Fruit fly (Drosophila melanogaster): ENCODE data around the gene Pkcdelta.

Gene Pkcdelta

DNA sequence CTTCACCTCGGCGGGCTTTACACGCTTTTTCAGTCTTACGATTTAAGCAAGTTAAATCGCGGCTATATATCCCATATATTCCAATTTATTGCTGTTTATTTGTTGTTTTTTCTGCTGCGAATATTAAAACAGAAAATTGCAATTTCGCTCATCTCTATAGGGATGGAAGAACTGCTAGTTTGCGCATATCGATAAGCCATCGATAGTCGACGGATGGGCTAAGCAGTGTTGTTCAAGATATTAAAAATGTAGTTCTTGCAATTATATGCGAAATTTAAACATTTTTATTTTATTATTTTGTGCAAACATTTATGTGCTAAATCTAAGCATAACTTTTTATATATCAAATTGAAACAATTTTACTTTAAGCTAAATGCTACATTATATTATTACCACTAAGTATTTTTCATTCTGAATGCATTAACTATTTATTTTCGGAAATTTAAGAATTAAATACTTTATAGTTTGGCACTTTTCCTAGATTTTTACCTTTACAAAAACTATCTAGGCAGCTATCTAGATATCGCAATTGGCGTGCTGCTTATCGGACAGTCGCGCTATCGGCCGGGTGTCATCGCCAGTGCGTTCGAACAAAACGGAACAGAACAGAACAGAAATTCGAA, 31.0 kb downstream of the Pkcdelta start, which contains the start of the genes Rab40 and CG42258 (continued):
- TF ChIP-seq wor (GFP tag; IDR thresholded peaks at IDR 0.05) (no peak; the same call in 1 of the 2 replicates), CG16863 (GFP tag; optimal IDR thresholded peaks at IDR 0.05) (peak; percentile 24), wdn (GFP tag; IDR thresholded peaks at IDR 0.05) (no peak), jing (GFP tag; optimal IDR thresholded peaks at IDR 0.05) (no peak), ara (GFP tag; IDR thresholded peaks at IDR 0.05) (no peak), BtbVII (GFP tag; optimal IDR thresholded peaks at IDR 0.05) (peak; percentile 5), ash1 (GFP tag; optimal IDR thresholded peaks at IDR 0.05) (no peak), Drgx (GFP tag; IDR thresholded peaks at IDR 0.05) (no peak), bbx (GFP tag; IDR thresholded peaks at IDR 0.05; ENCODE audit: partially characterized antibody) (peak; percentile 47), HmgZ (tag; optimal IDR thresholded peaks at IDR 0.05) (no peak), CG6765 (GFP tag; optimal IDR thresholded peaks at IDR 0.05) (no peak), p53 (GFP tag; optimal IDR thresholded peaks at IDR 0.05) (no peak), Dref (GFP tag; IDR thresholded peaks at IDR 0.05) (peak; percentile 65), unpg (GFP tag; optimal IDR thresholded peaks at IDR 0.05) (no peak), CG1602 (GFP tag; optimal IDR thresholded peaks at IDR 0.05) (peak; percentile 16), Ada2b (GFP tag; IDR thresholded peaks at IDR 0.05) (no peak), CG9932 (GFP tag; IDR thresholded peaks at IDR 0.05) (peak; percentile 72), CG14667 (GFP tag; IDR thresholded peaks at IDR 0.05) (no peak), CG4424 (GFP tag; optimal IDR thresholded peaks at IDR 0.05) (peak; percentile 61), CG17802 (tag; optimal IDR thresholded peaks at IDR 0.05) (no peak), Taf1 (GFP tag; IDR thresholded peaks at IDR 0.05) (no peak), hbn (GFP tag; IDR thresholded peaks at IDR 0.05; ENCODE audit: partially characterized antibody) (peak; percentile 56), CG10366 (GFP tag; IDR thresholded peaks at IDR 0.05) (peak; percentile 24; the same call in 1 of the 2 replicates), CG6175 (GFP tag; IDR thresholded peaks at IDR 0.05) (no peak), CG32772 (GFP tag; IDR thresholded peaks at IDR 0.05) (no peak), Fer3 (tag; optimal IDR thresholded peaks at IDR 0.05) (peak; percentile 26), pita (GFP tag; optimal IDR thresholded peaks at IDR 0.05) (no peak), CG7271 (tag; optimal IDR thresholded peaks at IDR 0.05) (no peak), Sin3A (optimal IDR thresholded peaks at IDR 0.05) (peak; percentile 75), Hr51 (GFP tag; optimal IDR thresholded peaks at IDR 0.05) (peak; percentile 11 to 36), kni (GFP tag; optimal IDR thresholded peaks at IDR 0.05) (peak; percentile 8), CG10462 (GFP tag; optimal IDR thresholded peaks at IDR 0.05) (no peak), cg (GFP tag; optimal IDR thresholded peaks at IDR 0.05) (no peak), ap (GFP tag; IDR thresholded peaks at IDR 0.05) (no peak), CG4282 (GFP tag; optimal IDR thresholded peaks at IDR 0.05) (no peak), psq (GFP tag; optimal IDR thresholded peaks at IDR 0.05) (no peak), ac (GFP tag; optimal IDR thresholded peaks at IDR 0.05) (no peak), croc (GFP tag; conservative IDR thresholded peaks at IDR 0.05) (no peak), CG13424 (tag; optimal IDR thresholded peaks at IDR 0.05) (peak; percentile 40), CG2129 (GFP tag; IDR thresholded peaks at IDR 0.05; ENCODE audit: partially characterized antibody) (0 out of 2 replicates have a peak, but pooled peaks have one; percentile 31), CG7928 (GFP tag; optimal IDR thresholded peaks at IDR 0.05) (peak; percentile 61), sna (GFP tag; IDR thresholded peaks at IDR 0.05; ENCODE audit: partially characterized antibody) (peak; percentile 44; the same call in 1 of the 2 replicates), hkb (optimal IDR thresholded peaks at IDR 0.05) (no peak), hkb (GFP tag; IDR thresholded peaks at IDR 0.05) (no peak), al (GFP tag; IDR thresholded peaks at IDR 0.05) (no peak; the same call in 1 of the 2 replicates), h (optimal IDR thresholded peaks at IDR 0.05) (no peak), CG2202 (tag; optimal IDR thresholded peaks at IDR 0.05) (no peak), Blimp-1 (GFP tag; optimal IDR thresholded peaks at IDR 0.05) (peak; percentile 0), crc (GFP tag; optimal IDR thresholded peaks at IDR 0.05) (no peak), CG4360 (GFP tag; IDR thresholded peaks at IDR 0.05) (no peak), Kr (GFP tag; optimal IDR thresholded peaks at IDR 0.05) (no peak)
